Fruit fly (Drosophila melanogaster): ENCODE data around the gene qua.

Gene qua

DNA sequence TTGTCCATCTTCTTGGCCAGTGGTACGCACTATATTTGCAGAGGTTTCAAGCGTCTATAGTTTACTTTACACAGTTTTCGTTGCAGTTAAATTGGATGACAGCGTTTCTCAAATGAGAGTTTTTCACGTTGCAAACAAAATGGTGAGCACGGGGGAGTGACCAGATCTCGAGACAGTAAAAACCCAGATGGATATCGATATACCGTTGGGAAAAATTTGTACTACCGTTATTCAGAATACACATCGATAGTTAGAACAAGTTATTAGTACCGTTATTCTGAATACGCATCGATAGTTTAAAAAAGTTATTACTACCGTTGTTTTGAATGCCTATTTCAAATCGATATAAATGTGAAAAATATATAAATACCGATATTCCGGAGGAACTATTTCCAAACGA lies 19.3 kb downstream of the qua start, which contains the start of gene cass (continued):
- TF ChIP-seq CG13123 (GFP tag; optimal IDR thresholded peaks at IDR 0.05) (no peak), CG3281 (GFP tag; optimal IDR thresholded peaks at IDR 0.05) (no peak), HmgZ (tag; optimal IDR thresholded peaks at IDR 0.05) (peak; percentile 62), CG12744 (GFP tag; optimal IDR thresholded peaks at IDR 0.05) (no peak), Fer2 (tag; optimal IDR thresholded peaks at IDR 0.05) (no peak), PHDP (tag; optimal IDR thresholded peaks at IDR 0.05) (no peak), CG14014 (GFP tag; IDR thresholded peaks at IDR 0.05) (no peak), CG4282 (GFP tag; optimal IDR thresholded peaks at IDR 0.05) (no peak), pho (GFP tag; optimal IDR thresholded peaks at IDR 0.05) (no peak), CG13624 (GFP tag; optimal IDR thresholded peaks at IDR 0.05) (no peak), CG5180 (GFP tag; optimal IDR thresholded peaks at IDR 0.05) (no peak), B-H1 (GFP tag; IDR thresholded peaks at IDR 0.05) (no peak), cwo (GFP tag; optimal IDR thresholded peaks at IDR 0.05) (no peak), gsb-n (tag; optimal IDR thresholded peaks at IDR 0.05) (no peak), CG6272 (GFP tag; IDR thresholded peaks at IDR 0.05) (no peak), Hsf (GFP tag; optimal IDR thresholded peaks at IDR 0.05) (no peak), CG12942 (GFP tag; optimal IDR thresholded peaks at IDR 0.05) (no peak), peb (GFP tag; IDR thresholded peaks at IDR 0.05) (no peak), seq (GFP tag; IDR thresholded peaks at IDR 0.05) (no peak), schlank (tag; optimal IDR thresholded peaks at IDR 0.05) (no peak), CG8765 (GFP tag; IDR thresholded peaks at IDR 0.05) (no peak), pnt (GFP tag; optimal IDR thresholded peaks at IDR 0.05) (no peak), ERR (GFP tag; optimal IDR thresholded peaks at IDR 0.05) (no peak), Usf (GFP tag; optimal IDR thresholded peaks at IDR 0.05) (no peak), CG11695 (GFP tag; IDR thresholded peaks at IDR 0.05) (no peak), vvl (GFP tag; IDR thresholded peaks at IDR 0.05) (no peak), CG4707 (GFP tag; optimal IDR thresholded peaks at IDR 0.05) (no peak), CG31224 (GFP tag; IDR thresholded peaks at IDR 0.05) (no peak), sd (tag; optimal IDR thresholded peaks at IDR 0.05) (peak; percentile 74), pb (GFP tag; optimal IDR thresholded peaks at IDR 0.05) (no peak), zfh1 (GFP tag; IDR thresholded peaks at IDR 0.05) (no peak), CG8478 (optimal IDR thresholded peaks at IDR 0.05) (no peak), CG33213 (GFP tag; optimal IDR thresholded peaks at IDR 0.05) (no peak), GATAe (GFP tag; conservative IDR thresholded peaks at IDR 0.05) (no peak), ken (GFP tag; IDR thresholded peaks at IDR 0.05) (no peak), Camta (GFP tag; optimal IDR thresholded peaks at IDR 0.05) (no peak), CG18262 (tag; optimal IDR thresholded peaks at IDR 0.05) (peak; percentile 13), Sry-β (GFP tag; optimal IDR thresholded peaks at IDR 0.05) (no peak), sima (GFP tag; optimal IDR thresholded peaks at IDR 0.05) (no peak), Trl (optimal IDR thresholded peaks at IDR 0.05) (no peak), Trl (GFP tag; optimal IDR thresholded peaks at IDR 0.05) (no peak), CG32532 (GFP tag; IDR thresholded peaks at IDR 0.05) (no peak), gfzf (GFP tag; optimal IDR thresholded peaks at IDR 0.05) (peak; percentile 88), CG10209 (GFP tag; optimal IDR thresholded peaks at IDR 0.05) (no peak), CG11504 (tag; optimal IDR thresholded peaks at IDR 0.05) (no peak), CG5245 (GFP tag; optimal IDR thresholded peaks at IDR 0.05) (no peak), CG17568 (GFP tag; optimal IDR thresholded peaks at IDR 0.05) (no peak), dan (GFP tag; IDR thresholded peaks at IDR 0.05) (no peak), Elba2 (GFP tag; optimal IDR thresholded peaks at IDR 0.05) (peak; percentile 17), CG4820 (GFP tag; optimal IDR thresholded peaks at IDR 0.05) (no peak), ind (GFP tag; optimal IDR thresholded peaks at IDR 0.05) (no peak), CG1529 (GFP tag; optimal IDR thresholded peaks at IDR 0.05) (no peak), jigr1 (GFP tag; IDR thresholded peaks at IDR 0.05) (no peak), NC2β (GFP tag; optimal IDR thresholded peaks at IDR 0.05) (no peak), hth (optimal IDR thresholded peaks at IDR 0.05) (no peak)
